Worm (Caenorhabditis elegans): ENCODE data around the gene srb-3.

srb-3 gene

ce11 chrII:5202930-5203329 lies 36.3 kb upstream of the srb-3 start, which contains the start of gene ampd-1 (continued):
- TF ChIP-seq ceh-20 (GFP tag; IDR thresholded peaks at IDR 0.05), result no peak
- no peak for TF ChIP-seq rbr-2 (tag; optimal IDR thresholded peaks at IDR 0.05)
- no peak for TF ChIP-seq snpc-1.2 (GFP tag; IDR thresholded peaks at IDR 0.05)
- TF ChIP-seq nhr-25 (tag; optimal IDR thresholded peaks at IDR 0.05; ENCODE audit: borderline replicate concordance, insufficient read depth), result no peak
- peak; percentile 87 for TF ChIP-seq php-3 (GFP tag; IDR thresholded peaks at IDR 0.05)
- TF ChIP-seq unc-39 (tag; optimal IDR thresholded peaks at IDR 0.05), result no peak
- peak in 1 of 2 experiments; percentile 12 for TF ChIP-seq lsy-2 (tag; optimal IDR thresholded peaks at IDR 0.05)
- no peak for TF ChIP-seq daf-8 (GFP tag; IDR thresholded peaks at IDR 0.05)
- TF ChIP-seq aly-2 (tag; optimal IDR thresholded peaks at IDR 0.05), result no peak
- peak; percentile 16 for TF ChIP-seq nhr-28 (tag; optimal IDR thresholded peaks at IDR 0.05)
- TF ChIP-seq sdz-12 (GFP tag; optimal IDR thresholded peaks at IDR 0.05), result no peak
- no peak for TF ChIP-seq T20F7.1 (GFP tag; optimal IDR thresholded peaks at IDR 0.05)
- no peak for TF ChIP-seq daf-19 (GFP tag; conservative IDR thresholded peaks at IDR 0.05)
- TF ChIP-seq nhr-41 (GFP tag; IDR thresholded peaks at IDR 0.05), result no peak
- no peak for TF ChIP-seq unc-62 (GFP tag; optimal IDR thresholded peaks at IDR 0.05 in 1 of 2)
- no peak for TF ChIP-seq unc-62 (tag; optimal IDR thresholded peaks at IDR 0.05)
- no peak for TF ChIP-seq nhr-10 (tag; optimal IDR thresholded peaks at IDR 0.05)
- no peak for TF ChIP-seq Y75B8A.6 (GFP tag; IDR thresholded peaks at IDR 0.05)
- TF ChIP-seq tag-97 (GFP tag; IDR thresholded peaks at IDR 0.05), result no peak
- TF ChIP-seq ceh-62 (tag; optimal IDR thresholded peaks at IDR 0.05), result no peak
- no peak for TF ChIP-seq ZK546.5 (tag; optimal IDR thresholded peaks at IDR 0.05)
- no peak for TF ChIP-seq zag-1 (tag; optimal IDR thresholded peaks at IDR 0.05)

- no peak for TF ChIP-seq daf-19 (GFP tag; conservative IDR thresholded peaks at IDR 0.05)
- TF ChIP-seq vab-7 (GFP tag; IDR thresholded peaks at IDR 0.05), result no peak
- TF ChIP-seq pha-4 (GFP tag; IDR thresholded peaks at IDR 0.05), result peak; percentile 54
- no peak for TF ChIP-seq pha-4 (tag; optimal IDR thresholded peaks at IDR 0.05)
- no peak for TF ChIP-seq F44E2.7 (GFP tag; IDR thresholded peaks at IDR 0.05)
- TF ChIP-seq dmd-6 (GFP tag; IDR thresholded peaks at IDR 0.05), result peak; percentile 95
- TF ChIP-seq ceh-28 (tag; optimal IDR thresholded peaks at IDR 0.05), result no peak
- peak in 1 of 2 experiments; percentile 25 for TF ChIP-seq lsy-2 (tag; optimal IDR thresholded peaks at IDR 0.05)
- TF ChIP-seq lin-13 (GFP tag; optimal IDR thresholded peaks at IDR 0.05), result no peak
- no peak for TF ChIP-seq F37D6.2 (tag; optimal IDR thresholded peaks at IDR 0.05)
- no peak for TF ChIP-seq hif-1 (tag; optimal IDR thresholded peaks at IDR 0.05)
- peak in 1 of 2 experiments; percentile 89 for TF ChIP-seq daf-16 (GFP tag; optimal IDR thresholded peaks at IDR 0.05)
- TF ChIP-seq daf-16 (tag; optimal IDR thresholded peaks at IDR 0.05), result peak; percentile 83
- no peak for TF ChIP-seq nhr-76 (tag; optimal IDR thresholded peaks at IDR 0.05)
- TF ChIP-seq Y5F2A.4 (GFP tag; optimal IDR thresholded peaks at IDR 0.05), result no peak
- no peak for TF ChIP-seq mdl-1 (tag; optimal IDR thresholded peaks at IDR 0.05)
- TF ChIP-seq T26A8.4 (GFP tag; IDR thresholded peaks at IDR 0.05), result peak; percentile 43; the same call in 1 of the 2 replicates
- TF ChIP-seq lim-7 (GFP tag; IDR thresholded peaks at IDR 0.05), result no peak
- no peak for TF ChIP-seq F10B5.3 (tag; optimal IDR thresholded peaks at IDR 0.05)
- no peak for TF ChIP-seq zag-1 (tag; optimal IDR thresholded peaks at IDR 0.05)
- no peak for TF ChIP-seq lin-15B (tag; optimal IDR thresholded peaks at IDR 0.05)
- peak; percentile 50 for TF ChIP-seq nhr-77 (tag; optimal IDR thresholded peaks at IDR 0.05)
- no peak for TF ChIP-seq lir-3 (tag; optimal IDR thresholded peaks at IDR 0.05)
- TF ChIP-seq duxl-1 (tag; optimal IDR thresholded peaks at IDR 0.05; ENCODE audit: poor library complexity), result no peak
- peak; percentile 55 for TF ChIP-seq hlh-30 (tag; optimal IDR thresholded peaks at IDR 0.05; ENCODE audit: insufficient read depth)
- peak; percentile 76 for TF ChIP-seq lin-1 (GFP tag; IDR thresholded peaks at IDR 0.05)
- peak; percentile 3 for TF ChIP-seq spr-1 (tag; optimal IDR thresholded peaks at IDR 0.05)
- no peak for TF ChIP-seq ZK546.5 (tag; optimal IDR thresholded peaks at IDR 0.05)
- TF ChIP-seq ZK337.2 (GFP tag; IDR thresholded peaks at IDR 0.05), result no peak
- no peak for TF ChIP-seq dpl-1 (GFP tag; optimal IDR thresholded peaks at IDR 0.05)
- peak; percentile 50 for TF ChIP-seq nhr-10 (tag; optimal IDR thresholded peaks at IDR 0.05)
- TF ChIP-seq nhr-6 (tag; optimal IDR thresholded peaks at IDR 0.05), result peak; percentile 31
- TF ChIP-seq nhr-111 (GFP tag; optimal IDR thresholded peaks at IDR 0.05), result no peak
- peak; percentile 36 for TF ChIP-seq mep-1 (tag; optimal IDR thresholded peaks at IDR 0.05)
These were observed 35.4 kb upstream of the srb-3 start for ce11 chrII:5201922-5202562.

All from whole organism, L4 larva.